Fruit fly (Drosophila melanogaster): ENCODE results near the gene CG31391.

Gene CG31391

dm6 chr3R:10664942-10665341, 39.9 kb downstream of the CG31391 start (continued):
- TF ChIP-seq chn (GFP tag; optimal IDR thresholded peaks at IDR 0.05) (peak; percentile 67), pnt (GFP tag; optimal IDR thresholded peaks at IDR 0.05) (no peak), p53 (GFP tag; optimal IDR thresholded peaks at IDR 0.05) (no peak), Lpt (GFP tag; optimal IDR thresholded peaks at IDR 0.05) (peak; percentile 64), CG14860 (GFP tag; IDR thresholded peaks at IDR 0.05; ENCODE audit: partially characterized antibody) (no peak), nau (GFP tag; optimal IDR thresholded peaks at IDR 0.05) (peak; percentile 57), CG11504 (tag; optimal IDR thresholded peaks at IDR 0.05) (peak; percentile 58), slbo (GFP tag; IDR thresholded peaks at IDR 0.05) (no peak), CG14014 (GFP tag; IDR thresholded peaks at IDR 0.05) (no peak), CG2199 (GFP tag; IDR thresholded peaks at IDR 0.05) (peak; percentile 97), Lhr (GFP tag; optimal IDR thresholded peaks at IDR 0.05) (peak; percentile 50), CG8765 (GFP tag; IDR thresholded peaks at IDR 0.05) (no peak), CG9437 (GFP tag; optimal IDR thresholded peaks at IDR 0.05) (peak; percentile 23), BEAF-32 (GFP tag; optimal IDR thresholded peaks at IDR 0.05) (no peak), dan (GFP tag; IDR thresholded peaks at IDR 0.05) (no peak), TFAM (GFP tag; optimal IDR thresholded peaks at IDR 0.05) (peak; percentile 16), CG17385 (GFP tag; optimal IDR thresholded peaks at IDR 0.05) (peak; percentile 62), Dp (GFP tag; optimal IDR thresholded peaks at IDR 0.05) (no peak), peb (GFP tag; IDR thresholded peaks at IDR 0.05) (0 out of 2 replicates have a peak, but pooled peaks have one; percentile 14), crc (GFP tag; optimal IDR thresholded peaks at IDR 0.05) (no peak), CG3407 (GFP tag; optimal IDR thresholded peaks at IDR 0.05) (peak; percentile 32), fru (optimal IDR thresholded peaks at IDR 0.05) (no peak), CG6254 (GFP tag; optimal IDR thresholded peaks at IDR 0.05) (peak; percentile 83), CG3281 (GFP tag; optimal IDR thresholded peaks at IDR 0.05) (peak; percentile 56), CG1647 (GFP tag; optimal IDR thresholded peaks at IDR 0.05) (no peak), CG6689 (GFP tag; IDR thresholded peaks at IDR 0.05) (peak; percentile 42; the same call in 1 of the 2 replicates), Vsx1 (GFP tag; optimal IDR thresholded peaks at IDR 0.05) (peak; percentile 76), ttk (GFP tag; IDR thresholded peaks at IDR 0.05) (peak; percentile 29; the same call in 1 of the 2 replicates), ind (GFP tag; optimal IDR thresholded peaks at IDR 0.05) (peak; percentile 31), Atf3 (GFP tag; optimal IDR thresholded peaks at IDR 0.05) (peak; percentile 46), tgo (GFP tag; IDR thresholded peaks at IDR 0.05) (peak; percentile 44), Sox102F (GFP tag; optimal IDR thresholded peaks at IDR 0.05) (peak; percentile 33), CG18619 (GFP tag; optimal IDR thresholded peaks at IDR 0.05) (peak; percentile 25), salm (tag; optimal IDR thresholded peaks at IDR 0.05) (peak; percentile 13), cato (GFP tag; optimal IDR thresholded peaks at IDR 0.05; ENCODE audit: borderline replicate concordance) (no peak), CG15011 (GFP tag; optimal IDR thresholded peaks at IDR 0.05) (no peak), CG6175 (GFP tag; IDR thresholded peaks at IDR 0.05) (no peak), Atf6 (GFP tag; IDR thresholded peaks at IDR 0.05) (0 out of 2 replicates have a peak, but pooled peaks have one; percentile 22), NFAT (GFP tag; IDR thresholded peaks at IDR 0.05) (no peak; the same call in 1 of the 2 replicates), Camta (GFP tag; optimal IDR thresholded peaks at IDR 0.05) (no peak), oc (tag; optimal IDR thresholded peaks at IDR 0.05) (peak; percentile 74), Rx (GFP tag; IDR thresholded peaks at IDR 0.05) (no peak), shn (GFP tag; optimal IDR thresholded peaks at IDR 0.05) (peak; percentile 40), crp (GFP tag; optimal IDR thresholded peaks at IDR 0.05) (peak in 1 of 2 experiments; percentile 0), row (GFP tag; IDR thresholded peaks at IDR 0.05) (peak; percentile 22; the same call in 1 of the 3 replicates), sisA (GFP tag; IDR thresholded peaks at IDR 0.05) (no peak), Trl (optimal IDR thresholded peaks at IDR 0.05) (no peak), Trl (GFP tag; optimal IDR thresholded peaks at IDR 0.05) (peak; percentile 44), CG6765 (GFP tag; optimal IDR thresholded peaks at IDR 0.05) (peak; percentile 15), amos (GFP tag; IDR thresholded peaks at IDR 0.05; ENCODE audit: partially characterized antibody) (no peak), gcm2 (GFP tag; optimal IDR thresholded peaks at IDR 0.05) (peak; percentile 11), mam (GFP tag; optimal IDR thresholded peaks at IDR 0.05) (no peak)

Measured in whole organism, embryonic.